Worm (Caenorhabditis elegans) whole organism, late embryonic: ENCODE data around the gene F35H10.2.

Experiments used
- ama-1 ChIP-seq: fragments of 150-350 bp; optimal IDR thresholded peaks from 2 replicates; lab custom pipeline; 2014
- ceh-9 ChIP-seq: sonication (generic microtip); optimal IDR thresholded peaks from 2 replicates; lab custom pipeline; 2016; ENCODE audit warnings: mild to moderate bottlenecking, missing genetic modification characterization, inconsistent platforms, missing compliant biosample characterization
- elt-2 ChIP-seq: sonication (generic microtip); optimal IDR thresholded peaks from 2 replicates; lab custom pipeline; 2016; ENCODE audit warnings: missing genetic modification reagents, missing genetic modification characterization, missing compliant biosample characterization
- elt-4 ChIP-seq: sonication (generic microtip); optimal IDR thresholded peaks from 2 replicates; lab custom pipeline; 2016; ENCODE audit warnings: missing genetic modification characterization, missing compliant biosample characterization
- fkh-10 ChIP-seq: fragments of 150-350 bp; optimal IDR thresholded peaks from 2 replicates; lab custom pipeline; 2014; ENCODE audit warnings: missing biosample characterization, missing genetic modification reagents, missing genetic modification characterization
- hlh-30 ChIP-seq: sonication (generic microtip); optimal IDR thresholded peaks from 2 replicates; lab custom pipeline; 2017; ENCODE audit warnings: antibody characterized with exemption, missing genetic modification characterization, missing compliant biosample characterization; ENCODE audit not compliant: insufficient read depth

ce11 chrIV:8347051-8347450 is 18.0 kb downstream of the F35H10.2 start, which contains the start of the genes F17E9.18 and F17E9.15:
- TF ChIP-seq elt-4 (tag; lab: Kevin White, UChicago) = no peak
- no peak for TF ChIP-seq ceh-9 (tag; lab: Kevin White, UChicago)
- TF ChIP-seq elt-2 = no peak
- no peak for TF ChIP-seq hlh-30 (tag; lab: Kevin White, UChicago)
- no peak for TF ChIP-seq fkh-10 (GFP tag; lab: Kevin White, UChicago)
- no peak for TF ChIP-seq ama-1
